Fruit fly (Drosophila melanogaster) whole organism: ENCODE data around the gene CG15914.
A peak's percentile ranks its signal among the peaks of the same experiment; 100 is the strongest.

Experiments used
- pan ChIP-seq: fragments of >200 bp; optimal IDR thresholded peaks from 2 replicates; lab custom pipeline; 2017
- psq ChIP-seq: fragments of >200 bp; optimal IDR thresholded peaks from 2 replicates; lab custom pipeline; 2017

DNA sequence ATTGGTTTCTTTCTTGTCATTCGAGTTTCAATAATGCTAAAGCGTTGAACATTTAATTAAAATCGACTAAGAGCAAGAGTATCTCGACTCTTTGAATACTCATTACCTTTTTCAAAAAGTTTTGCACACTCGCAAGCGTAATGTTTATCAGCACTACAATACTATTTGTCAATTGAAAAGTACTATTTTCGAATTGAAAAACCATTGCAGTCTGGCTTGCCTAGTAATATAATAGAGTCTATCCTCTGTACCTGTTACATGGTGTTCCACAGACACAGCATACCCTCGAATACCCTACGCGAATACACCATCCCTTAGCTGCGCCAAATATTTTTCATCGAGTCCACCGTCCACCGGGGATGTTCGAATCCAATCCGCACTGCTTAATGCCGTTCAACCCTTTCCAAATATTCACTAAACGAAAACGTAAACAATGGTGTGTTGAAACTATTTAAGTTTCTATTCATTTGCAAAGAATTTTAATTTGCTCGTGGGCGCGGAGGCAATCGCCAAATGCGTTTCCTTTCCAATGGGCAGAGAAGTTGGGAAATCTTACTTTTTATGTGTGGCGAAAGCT lies 34.5 kb upstream of the CG15914 start:
- TF ChIP-seq pan (lab: Kevin White, UChicago) = peak; percentile 67
- no peak for TF ChIP-seq psq (lab: Kevin White, UChicago)
